Worm (Caenorhabditis elegans): ENCODE measurements around the gene prcc-1.
A peak's percentile ranks its signal among the peaks of the same experiment; 100 is the strongest.

prcc-1 gene

ce11 chrIV:13085675-13086074 lies 7.9 kb downstream of the prcc-1 start:
- no peak for TF ChIP-seq mbf-1 (tag; optimal IDR thresholded peaks at IDR 0.05)
- TF ChIP-seq nhr-129 (tag; optimal IDR thresholded peaks at IDR 0.05), result no peak
- no peak for TF ChIP-seq sma-3 (GFP tag; optimal IDR thresholded peaks at IDR 0.05)

- TF ChIP-seq sma-9 (GFP tag; optimal IDR thresholded peaks at IDR 0.05) (no peak), sma-9 (tag; optimal IDR thresholded peaks at IDR 0.05) (no peak), ztf-4 (tag; optimal IDR thresholded peaks at IDR 0.05) (peak; percentile 77), nhr-6 (tag; optimal IDR thresholded peaks at IDR 0.05) (peak; percentile 12), nhr-25 (tag; optimal IDR thresholded peaks at IDR 0.05) (peak; percentile 92), ama-1 (optimal IDR thresholded peaks at IDR 0.05) (peak; percentile 22), lin-13 (GFP tag; optimal IDR thresholded peaks at IDR 0.05) (no peak), Y55F3AM.14 (GFP tag; optimal IDR thresholded peaks at IDR 0.05) (no peak), sma-3 (GFP tag; optimal IDR thresholded peaks at IDR 0.05) (peak; percentile 66), F13H6.1 (tag; optimal IDR thresholded peaks at IDR 0.05) (peak; percentile 17)
Observed at ce11 chrIV:13082836-13083763, 10.5 kb downstream of the prcc-1 start.

ce11 chrIV:13082106-13082505 lies 11.5 kb downstream of the prcc-1 start:
- TF ChIP-seq nhr-10 (tag; optimal IDR thresholded peaks at IDR 0.05), result no peak
- peak; percentile 19 for TF ChIP-seq nhr-25 (tag; optimal IDR thresholded peaks at IDR 0.05)
- TF ChIP-seq crh-2 (tag; optimal IDR thresholded peaks at IDR 0.05), result no peak
- no peak for TF ChIP-seq elt-1 (tag; optimal IDR thresholded peaks at IDR 0.05)
- TF ChIP-seq Y55F3AM.14 (GFP tag; optimal IDR thresholded peaks at IDR 0.05), result no peak
- TF ChIP-seq mab-5 (tag; optimal IDR thresholded peaks at IDR 0.05), result no peak
- no peak for TF ChIP-seq ama-1 (optimal IDR thresholded peaks at IDR 0.05)
- TF ChIP-seq lsy-2 (tag; optimal IDR thresholded peaks at IDR 0.05), result no peak
- TF ChIP-seq ztf-4 (tag; optimal IDR thresholded peaks at IDR 0.05), result no peak
- no peak for TF ChIP-seq aly-2 (tag; optimal IDR thresholded peaks at IDR 0.05)
- no peak for TF ChIP-seq unc-39 (tag; optimal IDR thresholded peaks at IDR 0.05)
- TF ChIP-seq egl-27 (tag; optimal IDR thresholded peaks at IDR 0.05), result no peak
- TF ChIP-seq unc-62 (GFP tag; optimal IDR thresholded peaks at IDR 0.05), result no peak
- no peak for TF ChIP-seq dmd-4 (tag; optimal IDR thresholded peaks at IDR 0.05)
- TF ChIP-seq R02D3.7 (tag; optimal IDR thresholded peaks at IDR 0.05), result no peak
- TF ChIP-seq mdl-1 (tag; optimal IDR thresholded peaks at IDR 0.05), result no peak
- TF ChIP-seq C34F6.9 (tag; optimal IDR thresholded peaks at IDR 0.05), result no peak
- TF ChIP-seq sem-4 (tag; optimal IDR thresholded peaks at IDR 0.05), result peak; percentile 10
- TF ChIP-seq ztf-1 (GFP tag; conservative IDR thresholded peaks at IDR 0.05), result no peak
- TF ChIP-seq blmp-1 (tag; optimal IDR thresholded peaks at IDR 0.05; ENCODE audit: insufficient read depth), result no peak
- TF ChIP-seq nhr-6 (tag; optimal IDR thresholded peaks at IDR 0.05), result no peak
- TF ChIP-seq ceh-16 (tag; optimal IDR thresholded peaks at IDR 0.05), result no peak
- peak; percentile 38 for TF ChIP-seq nhr-129 (tag; optimal IDR thresholded peaks at IDR 0.05)
- TF ChIP-seq nhr-21 (tag; optimal IDR thresholded peaks at IDR 0.05), result no peak
- no peak for TF ChIP-seq gmeb-1 (tag; optimal IDR thresholded peaks at IDR 0.05)
- TF ChIP-seq fos-1 (tag; optimal IDR thresholded peaks at IDR 0.05), result no peak

- TF ChIP-seq nhr-25 (tag; optimal IDR thresholded peaks at IDR 0.05), result no peak
- TF ChIP-seq nhr-129 (tag; optimal IDR thresholded peaks at IDR 0.05), result peak; percentile 19
Observed at ce11 chrIV:13080861-13081260, 12.7 kb downstream of the prcc-1 start.

- TF ChIP-seq C34F6.9 (tag; optimal IDR thresholded peaks at IDR 0.05) (no peak), ZK546.5 (tag; optimal IDR thresholded peaks at IDR 0.05) (no peak), mdl-1 (tag; optimal IDR thresholded peaks at IDR 0.05) (no peak), sma-3 (GFP tag; optimal IDR thresholded peaks at IDR 0.05) (peak; percentile 36), mbf-1 (tag; optimal IDR thresholded peaks at IDR 0.05) (no peak), crh-2 (tag; optimal IDR thresholded peaks at IDR 0.05) (no peak), nhr-77 (tag; optimal IDR thresholded peaks at IDR 0.05) (no peak), alr-1 (tag; optimal IDR thresholded peaks at IDR 0.05) (no peak), nhr-21 (tag; optimal IDR thresholded peaks at IDR 0.05) (peak; percentile 55), R02D3.7 (tag; optimal IDR thresholded peaks at IDR 0.05) (no peak), lin-39 (tag; optimal IDR thresholded peaks at IDR 0.05) (no peak), skn-1 (tag; optimal IDR thresholded peaks at IDR 0.05) (no peak), ztf-1 (GFP tag; conservative IDR thresholded peaks at IDR 0.05) (no peak), unc-62 (GFP tag; optimal IDR thresholded peaks at IDR 0.05) (no peak), elt-1 (tag; optimal IDR thresholded peaks at IDR 0.05) (no peak), blmp-1 (tag; optimal IDR thresholded peaks at IDR 0.05; ENCODE audit: insufficient read depth) (no peak), egl-27 (tag; optimal IDR thresholded peaks at IDR 0.05) (no peak), aly-2 (tag; optimal IDR thresholded peaks at IDR 0.05) (no peak), sem-4 (tag; optimal IDR thresholded peaks at IDR 0.05) (no peak), nhr-25 (tag; optimal IDR thresholded peaks at IDR 0.05) (peak; percentile 66), nhr-23 (tag; optimal IDR thresholded peaks at IDR 0.05) (no peak), peb-1 (tag; optimal IDR thresholded peaks at IDR 0.05) (no peak), gmeb-1 (tag; optimal IDR thresholded peaks at IDR 0.05) (no peak), ztf-11 (tag; optimal IDR thresholded peaks at IDR 0.05) (no peak), dmd-4 (tag; optimal IDR thresholded peaks at IDR 0.05) (no peak), lsy-2 (tag; optimal IDR thresholded peaks at IDR 0.05) (no peak), lin-13 (GFP tag; optimal IDR thresholded peaks at IDR 0.05) (no peak), ztf-4 (tag; optimal IDR thresholded peaks at IDR 0.05) (no peak), Y55F3AM.14 (GFP tag; optimal IDR thresholded peaks at IDR 0.05) (no peak), nhr-11 (tag; optimal IDR thresholded peaks at IDR 0.05) (peak; percentile 35)
Observed at ce11 chrIV:13080185-13080584, 13.4 kb downstream of the prcc-1 start.
